Worm (Caenorhabditis elegans): ENCODE measurements around the gene C15C7.6.

- no peak for TF ChIP-seq dox-1 (GFP tag; IDR thresholded peaks at IDR 0.05)
- no peak for TF ChIP-seq B0019.2 (GFP tag; conservative IDR thresholded peaks at IDR 0.05)
- TF ChIP-seq efl-1 (GFP tag; optimal IDR thresholded peaks at IDR 0.05): no peak
- no peak for TF ChIP-seq lsl-1 (GFP tag; optimal IDR thresholded peaks at IDR 0.05)
- no peak for TF ChIP-seq akir-1 (GFP tag; optimal IDR thresholded peaks at IDR 0.05)
- no peak for TF ChIP-seq F39B2.1 (GFP tag; IDR thresholded peaks at IDR 0.05)
- TF ChIP-seq dpl-1 (GFP tag; optimal IDR thresholded peaks at IDR 0.05): no peak
These were observed 28.9 kb upstream of the C15C7.6 start, which contains the start of gene fax-1 for ce11 chrX:3199249-3199648.

Data from whole organism, young adult.